Comparison of ENCODE assay signal across 4 fruit fly cellular contexts in genomic region chr3R:8563774-8564173, dm6.
A peak's percentile ranks its signal among the peaks of the same experiment; 100 is the strongest.
TF ChIP-seq lines count a peak whose summit lies in the region.

Gene Cenp-C, plus strand, starts transcription at chr3R:8564105.

- TF ChIP-seq CTCF in whole organism, embryonic (GFP tag; optimal IDR thresholded peaks at IDR 0.05; lab: Kevin White, UChicago): peak; percentile 17

TF ChIP-seq in whole organism, adult, 20 proteins besides CTCF, POLR2A, EP300 and RAD21:
- peak; percentile 7 for TF ChIP-seq kay (GFP tag; lab: Kevin White, UChicago; ENCODE audit: borderline replicate concordance)
- peak; percentile 32 for TF ChIP-seq Crg-1 (GFP tag; optimal IDR thresholded peaks at IDR 0.05; lab: Kevin White, UChicago)
- no peak for TF ChIP-seq cnc (optimal IDR thresholded peaks at IDR 0.05; lab: Kevin White, UChicago)
- peak; percentile 46 for TF ChIP-seq CG14711 (tag; optimal IDR thresholded peaks at IDR 0.05; lab: Kevin White, UChicago)
- no peak for TF ChIP-seq CG1620 (GFP tag; optimal IDR thresholded peaks at IDR 0.05; lab: Kevin White, UChicago)
- no peak for TF ChIP-seq CG12768 (GFP tag; optimal IDR thresholded peaks at IDR 0.05; lab: Kevin White, UChicago)
- TF ChIP-seq Hr96 (GFP tag; optimal IDR thresholded peaks at IDR 0.05; lab: Kevin White, UChicago): peak; percentile 10
- TF ChIP-seq ovo (GFP tag; optimal IDR thresholded peaks at IDR 0.05; lab: Kevin White, UChicago): no peak
- no peak for TF ChIP-seq cic (GFP tag; optimal IDR thresholded peaks at IDR 0.05; lab: Kevin White, UChicago)
- TF ChIP-seq CG11617 (GFP tag; optimal IDR thresholded peaks at IDR 0.05; lab: Kevin White, UChicago): no peak
- TF ChIP-seq pad (GFP tag; optimal IDR thresholded peaks at IDR 0.05; lab: Kevin White, UChicago): no peak
- no peak for TF ChIP-seq CG7045 (GFP tag; optimal IDR thresholded peaks at IDR 0.05; lab: Kevin White, UChicago)
- no peak for TF ChIP-seq CG33017 (tag; optimal IDR thresholded peaks at IDR 0.05; lab: Kevin White, UChicago)
- TF ChIP-seq bab1 (GFP tag; optimal IDR thresholded peaks at IDR 0.05; lab: Kevin White, UChicago): peak; percentile 20
- TF ChIP-seq CG7101 (tag; optimal IDR thresholded peaks at IDR 0.05; lab: Kevin White, UChicago): peak; percentile 29
- TF ChIP-seq toe (GFP tag; optimal IDR thresholded peaks at IDR 0.05; lab: Kevin White, UChicago): peak; percentile 59
- peak; percentile 29 for TF ChIP-seq tj (GFP tag; optimal IDR thresholded peaks at IDR 0.05; lab: Kevin White, UChicago)

TF ChIP-seq in whole organism, embryonic, 481 proteins besides CTCF, POLR2A, EP300 and RAD21 (continues in another document):
- TF ChIP-seq NfI (GFP tag; optimal IDR thresholded peaks at IDR 0.05; lab: Kevin White, UChicago) (peak; percentile 18), CG2199 (GFP tag; IDR thresholded peaks at IDR 0.05; lab: Robert Waterston, UW) (no peak), CG17802 (tag; optimal IDR thresholded peaks at IDR 0.05; lab: Kevin White, UChicago) (no peak), CG10267 (tag; optimal IDR thresholded peaks at IDR 0.05; lab: Kevin White, UChicago) (no peak), seq (GFP tag; IDR thresholded peaks at IDR 0.05; lab: Robert Waterston, UW) (no peak), schlank (tag; optimal IDR thresholded peaks at IDR 0.05; lab: Kevin White, UChicago) (no peak), CG7357 (GFP tag; IDR thresholded peaks at IDR 0.05; lab: Robert Waterston, UW) (no peak), tap (tag; optimal IDR thresholded peaks at IDR 0.05; lab: Kevin White, UChicago) (no peak), CG12942 (GFP tag; optimal IDR thresholded peaks at IDR 0.05; lab: Kevin White, UChicago) (peak; percentile 25), Awh (GFP tag; IDR thresholded peaks at IDR 0.05; lab: Robert Waterston, UW) (no peak), Fer2 (tag; optimal IDR thresholded peaks at IDR 0.05; lab: Kevin White, UChicago) (no peak), pan (optimal IDR thresholded peaks at IDR 0.05; lab: Kevin White, UChicago) (no peak), pan (GFP tag; optimal IDR thresholded peaks at IDR 0.05 in 1 of 2, IDR thresholded peaks at IDR 0.05 in 1 of 2) (no peak), CHES-1-like (GFP tag; optimal IDR thresholded peaks at IDR 0.05; lab: Kevin White, UChicago) (peak; percentile 41), br (optimal IDR thresholded peaks at IDR 0.05; lab: Kevin White, UChicago) (no peak), fru (optimal IDR thresholded peaks at IDR 0.05; lab: Kevin White, UChicago) (no peak), CG6765 (GFP tag; optimal IDR thresholded peaks at IDR 0.05; lab: Kevin White, UChicago) (no peak), abd-A (tag; optimal IDR thresholded peaks at IDR 0.05; lab: Kevin White, UChicago) (no peak), CG4328 (GFP tag; optimal IDR thresholded peaks at IDR 0.05; lab: Kevin White, UChicago) (no peak), CG16815 (GFP tag; optimal IDR thresholded peaks at IDR 0.05; lab: Kevin White, UChicago) (no peak), zen (tag; optimal IDR thresholded peaks at IDR 0.05; lab: Kevin White, UChicago) (peak; percentile 17), ash1 (GFP tag; optimal IDR thresholded peaks at IDR 0.05; lab: Kevin White, UChicago) (no peak), CG6654 (GFP tag; optimal IDR thresholded peaks at IDR 0.05; lab: Kevin White, UChicago) (no peak), az2 (GFP tag; optimal IDR thresholded peaks at IDR 0.05; lab: Kevin White, UChicago) (no peak), CG1233 (GFP tag; optimal IDR thresholded peaks at IDR 0.05; lab: Kevin White, UChicago) (no peak), Vsx1 (GFP tag; optimal IDR thresholded peaks at IDR 0.05; lab: Kevin White, UChicago) (no peak), toy (GFP tag; IDR thresholded peaks at IDR 0.05; lab: Robert Waterston, UW) (no peak), peb (GFP tag; IDR thresholded peaks at IDR 0.05; lab: Robert Waterston, UW) (no peak)

TF ChIP-seq in whole organism, prepupa, 60 proteins besides CTCF, POLR2A, EP300 and RAD21 (continues in another document):
- TF ChIP-seq CG6276 (GFP tag; optimal IDR thresholded peaks at IDR 0.05; lab: Kevin White, UChicago): no peak
- peak; percentile 44 for TF ChIP-seq esn (GFP tag; optimal IDR thresholded peaks at IDR 0.05; lab: Kevin White, UChicago)
- no peak for TF ChIP-seq CG7368 (GFP tag; optimal IDR thresholded peaks at IDR 0.05; lab: Kevin White, UChicago)
- 0 out of 3 replicates have a peak, but pooled peaks have one; percentile 14 for TF ChIP-seq eg (GFP tag; IDR thresholded peaks at IDR 0.05; lab: Robert Waterston, UW)
- TF ChIP-seq CG9139 (GFP tag; optimal IDR thresholded peaks at IDR 0.05; lab: Kevin White, UChicago): no peak
- peak; percentile 44 for TF ChIP-seq CG31627 (GFP tag; optimal IDR thresholded peaks at IDR 0.05; lab: Kevin White, UChicago)
- TF ChIP-seq cyc (GFP tag; optimal IDR thresholded peaks at IDR 0.05; lab: Kevin White, UChicago): peak; percentile 35
- TF ChIP-seq acj6 (GFP tag; optimal IDR thresholded peaks at IDR 0.05; lab: Kevin White, UChicago): peak; percentile 4
- TF ChIP-seq CG1621 (tag; optimal IDR thresholded peaks at IDR 0.05; lab: Kevin White, UChicago): no peak
- no peak for TF ChIP-seq spab (GFP tag; optimal IDR thresholded peaks at IDR 0.05; lab: Kevin White, UChicago)
- peak; percentile 1 for TF ChIP-seq Smox (GFP tag; optimal IDR thresholded peaks at IDR 0.05; lab: Kevin White, UChicago)
- peak; percentile 17 for TF ChIP-seq CG10631 (GFP tag; optimal IDR thresholded peaks at IDR 0.05; lab: Kevin White, UChicago)
- TF ChIP-seq Sox15 (GFP tag; optimal IDR thresholded peaks at IDR 0.05; lab: Kevin White, UChicago): peak; percentile 15
- no peak for TF ChIP-seq Eip93F (GFP tag; optimal IDR thresholded peaks at IDR 0.05; lab: Kevin White, UChicago)
- TF ChIP-seq CG11902 (GFP tag; optimal IDR thresholded peaks at IDR 0.05; lab: Kevin White, UChicago): no peak
- peak; percentile 47 for TF ChIP-seq lz (GFP tag; optimal IDR thresholded peaks at IDR 0.05; lab: Kevin White, UChicago)
- TF ChIP-seq CG3919 (GFP tag; optimal IDR thresholded peaks at IDR 0.05; lab: Kevin White, UChicago): no peak
- no peak for TF ChIP-seq CG11294 (GFP tag; IDR thresholded peaks at IDR 0.05; lab: Robert Waterston, UW)
- TF ChIP-seq Ets96B (tag; optimal IDR thresholded peaks at IDR 0.05; lab: Kevin White, UChicago): peak; percentile 2
- no peak for TF ChIP-seq topi (GFP tag; optimal IDR thresholded peaks at IDR 0.05; lab: Kevin White, UChicago)
- TF ChIP-seq svp (GFP tag; lab: Kevin White, UChicago): no peak
- TF ChIP-seq fd59A (GFP tag; optimal IDR thresholded peaks at IDR 0.05; lab: Kevin White, UChicago): no peak
- peak; percentile 51 for TF ChIP-seq Sox14 (GFP tag; optimal IDR thresholded peaks at IDR 0.05; lab: Kevin White, UChicago)
- TF ChIP-seq Hr4 (GFP tag; optimal IDR thresholded peaks at IDR 0.05; lab: Kevin White, UChicago): peak; percentile 25
- no peak for TF ChIP-seq CG6854 (GFP tag; optimal IDR thresholded peaks at IDR 0.05; lab: Kevin White, UChicago)
- TF ChIP-seq Hr39 (GFP tag; optimal IDR thresholded peaks at IDR 0.05; lab: Kevin White, UChicago): peak; percentile 48
- no peak for TF ChIP-seq Ets21C (GFP tag; optimal IDR thresholded peaks at IDR 0.05; lab: Kevin White, UChicago)
- peak; percentile 73 for TF ChIP-seq fkh (GFP tag; optimal IDR thresholded peaks at IDR 0.05; lab: Kevin White, UChicago)

TF ChIP-seq in whole organism, wandering third instar larva, 38 proteins besides CTCF, POLR2A, EP300 and RAD21:
- TF ChIP-seq HLH106 (tag; optimal IDR thresholded peaks at IDR 0.05; lab: Kevin White, UChicago) (peak; percentile 34), N (GFP tag; optimal IDR thresholded peaks at IDR 0.05; lab: Kevin White, UChicago) (no peak), ey (GFP tag; optimal IDR thresholded peaks at IDR 0.05; lab: Kevin White, UChicago) (peak; percentile 5), Hnf4 (GFP tag; optimal IDR thresholded peaks at IDR 0.05; lab: Kevin White, UChicago) (peak; percentile 51), rgr (GFP tag; optimal IDR thresholded peaks at IDR 0.05; lab: Kevin White, UChicago) (peak; percentile 36), foxo (GFP tag; optimal IDR thresholded peaks at IDR 0.05; lab: Kevin White, UChicago) (peak in 1 of 2 experiments; percentile 53), Hr78 (GFP tag; optimal IDR thresholded peaks at IDR 0.05; lab: Kevin White, UChicago) (no peak)
